Worm (Caenorhabditis elegans) whole organism, L3 larva: ENCODE data around the gene dpf-2.

Experiments used
- ama-1 ChIP-seq: fragments of 150-350 bp; optimal IDR thresholded peaks from 2 replicates; lab custom pipeline; 2018
- elt-3 ChIP-seq, 3 experiments: fragments of 150-350 bp in 1 of 3; sonication (generic microtip) in 2 of 3; optimal IDR thresholded peaks; 2 replicates in 2 of 3; 4 replicates in 1 of 3; lab custom pipeline; 2014 to 2017; ENCODE audit warnings: missing biosample characterization in 3 of 3, missing genetic modification characterization in 3 of 3
- eor-1 ChIP-seq, 2 experiments: fragments of 150-350 bp; optimal IDR thresholded peaks; 2 replicates each; lab custom pipeline; 2014 to 2018; ENCODE audit warnings: missing biosample characterization in 2 of 2, missing genetic modification characterization in 2 of 2
- nhr-67 ChIP-seq: fragments of 150-350 bp; optimal IDR thresholded peaks from 2 replicates; lab custom pipeline; 2014; ENCODE audit warnings: missing biosample characterization, missing genetic modification characterization
- nhr-77 ChIP-seq: fragments of 150-350 bp; optimal IDR thresholded peaks from 2 replicates; lab custom pipeline; 2014; ENCODE audit warnings: missing biosample characterization, missing genetic modification characterization
- skn-1 ChIP-seq: fragments of 150-350 bp; optimal IDR thresholded peaks from 2 replicates; lab custom pipeline; 2014; ENCODE audit warnings: missing biosample characterization, missing genetic modification characterization
- unc-39 ChIP-seq: sonication (generic microtip); optimal IDR thresholded peaks from 4 replicates; lab custom pipeline; 2017; ENCODE audit warnings: missing biosample characterization, missing genetic modification characterization
- unc-62 ChIP-seq: fragments of 150-350 bp; sonication (generic microtip); optimal IDR thresholded peaks from 4 replicates; lab custom pipeline; 2014; ENCODE audit warnings: missing biosample characterization, missing genetic modification reagents, missing genetic modification characterization
- zag-1 ChIP-seq: fragments of 150-350 bp; optimal IDR thresholded peaks from 2 replicates; lab custom pipeline; 2014; ENCODE audit warnings: missing biosample characterization, missing genetic modification characterization
- ztf-11 ChIP-seq: fragments of 150-350 bp; optimal IDR thresholded peaks from 2 replicates; lab custom pipeline; 2014; ENCODE audit warnings: missing biosample characterization, missing genetic modification characterization
- ztf-4 ChIP-seq: fragments of 150-350 bp; optimal IDR thresholded peaks from 2 replicates; lab custom pipeline; 2014; ENCODE audit warnings: missing biosample characterization, missing genetic modification characterization

- TF ChIP-seq unc-39 (tag; lab: Kevin White, UChicago) (no peak), ztf-11 (no peak), nhr-67 (no peak), ama-1 (lab: Kevin White, UChicago) (no peak), unc-62 (GFP tag; lab: Kevin White, UChicago) (no peak), ztf-4 (no peak), eor-1 (tag; optimal IDR thresholded peaks at IDR 0.05; lab: Kevin White, UChicago) (no peak), nhr-77 (tag; lab: Kevin White, UChicago) (no peak), zag-1 (tag; lab: Kevin White, UChicago) (no peak), elt-3 (tag; optimal IDR thresholded peaks at IDR 0.05; lab: Kevin White, UChicago) (no peak), skn-1 (tag; lab: Kevin White, UChicago) (no peak)
Measured at ce11 chrX:14804706-14805105, 26.9 kb upstream of the dpf-2 start.
